Fruit fly (Drosophila melanogaster): ENCODE results near the gene CG7215.
A peak's percentile ranks its signal among the peaks of the same experiment; 100 is the strongest.

The CG7215 gene

DNA sequence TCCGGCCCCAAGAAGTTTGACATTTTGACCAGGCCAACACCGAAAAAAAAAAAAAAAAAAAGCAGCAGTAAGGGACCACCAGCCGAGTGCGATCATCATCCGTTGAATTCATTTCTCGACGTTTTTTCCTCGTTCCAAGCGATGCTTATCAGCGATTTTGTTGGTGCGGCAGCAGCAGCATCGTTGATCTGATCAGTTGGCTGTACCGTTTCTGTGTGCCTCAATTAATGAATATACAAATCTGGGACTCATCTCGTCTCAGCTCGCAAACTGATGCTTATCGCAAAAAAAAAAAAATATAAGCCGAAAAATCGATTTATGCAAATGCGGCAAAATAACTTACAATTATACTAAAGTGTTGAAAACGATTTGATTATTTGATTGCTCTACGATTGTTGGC is 22.2 kb downstream of the CG7215 start:
- TF ChIP-seq CTCF (optimal IDR thresholded peaks at IDR 0.05), result no peak
- no peak for TF ChIP-seq CG8478 (optimal IDR thresholded peaks at IDR 0.05)

dm6 chr3R:18130720-18131119 is 36.4 kb downstream of the CG7215 start:
- TF ChIP-seq CTCF (optimal IDR thresholded peaks at IDR 0.05), result no peak
- TF ChIP-seq CG8478 (optimal IDR thresholded peaks at IDR 0.05), result no peak

dm6 chr3R:18125023-18125630 is 41.9 kb downstream of the CG7215 start:
- no peak for TF ChIP-seq CG8478 (optimal IDR thresholded peaks at IDR 0.05)
- TF ChIP-seq CTCF (optimal IDR thresholded peaks at IDR 0.05), result no peak

dm6 chr3R:18121385-18122151 is 45.5 kb downstream of the CG7215 start:
- TF ChIP-seq CTCF (optimal IDR thresholded peaks at IDR 0.05) (peak; percentile 59 to 64), CG8478 (optimal IDR thresholded peaks at IDR 0.05) (no peak)

DNA sequence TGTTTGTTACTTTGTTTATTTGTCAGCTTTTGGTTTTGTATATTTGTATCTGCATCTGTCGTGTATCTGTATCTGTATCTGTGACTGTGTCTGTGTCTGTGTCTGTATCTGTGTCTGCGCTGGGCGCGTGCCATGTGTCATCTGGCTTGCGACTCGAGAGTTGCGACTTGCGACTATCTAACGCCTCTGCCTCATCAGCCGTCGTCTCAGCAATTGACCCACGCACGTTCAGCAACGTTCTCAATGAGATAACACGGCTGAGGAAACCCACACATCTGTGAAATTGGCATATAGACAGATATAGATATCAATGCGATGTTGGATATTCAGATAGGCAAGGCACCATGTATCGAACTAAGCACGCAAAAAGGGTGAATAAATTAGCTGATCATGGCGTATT is 48.4 kb downstream of the CG7215 start:
- TF ChIP-seq CG8478 (optimal IDR thresholded peaks at IDR 0.05), result no peak
- no peak for TF ChIP-seq CTCF (optimal IDR thresholded peaks at IDR 0.05)

dm6 chr3R:18118239-18118638 is 48.8 kb downstream of the CG7215 start:
- TF ChIP-seq CG8478 (optimal IDR thresholded peaks at IDR 0.05) (no peak), CTCF (optimal IDR thresholded peaks at IDR 0.05) (no peak)

DNA sequence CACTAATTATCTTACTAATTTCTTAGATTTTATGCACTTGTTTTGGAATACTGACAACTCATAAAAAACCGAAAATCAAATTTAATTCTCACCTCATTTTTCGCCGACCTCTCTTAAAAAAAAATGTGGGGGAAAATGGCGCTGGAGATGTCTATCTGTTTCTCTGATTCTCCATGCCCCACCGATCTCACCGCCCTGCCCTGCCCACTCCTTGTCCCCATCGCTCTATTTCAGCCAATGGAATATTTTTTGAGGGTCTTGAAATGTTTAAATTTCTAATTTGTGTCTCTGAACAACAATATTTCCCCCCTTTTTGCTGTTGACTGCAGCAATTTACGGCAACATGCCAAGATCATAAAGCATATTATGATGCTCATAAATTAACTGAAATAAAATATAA is 49.5 kb downstream of the CG7215 start:
- TF ChIP-seq CG8478 (optimal IDR thresholded peaks at IDR 0.05) (no peak), CTCF (optimal IDR thresholded peaks at IDR 0.05) (no peak)
